Worm (Caenorhabditis elegans) whole organism, young adult: ENCODE data around the gene Y113G7C.1.
"Not testable (repeated sequence)": the region's sequence is repeated elsewhere in the genome, so short reads cannot be mapped to it uniquely, and the experiment has no call there.

Source experiments
- C06A6.2 ChIP-seq: fragments of 200-800 bp; sonication (Bioruptor generic); conservative IDR thresholded peaks from 2 replicates; pipeline ENCODE4 v1.3.6; 2022; ENCODE audit warnings: missing genetic modification characterization, missing compliant biosample characterization
- C17E4.6 ChIP-seq: fragments of 200-800 bp; sonication (Bioruptor generic); IDR thresholded peaks from 2 replicates; pipeline ENCODE4 v1.3.6; 2022; ENCODE audit warnings: missing genetic modification reagents, missing genetic modification characterization, missing compliant biosample characterization
- F55B11.4 ChIP-seq: sonication (generic microtip); optimal IDR thresholded peaks from 2 replicates; lab custom pipeline; 2016; ENCODE audit warnings: missing compliant biosample characterization, missing genetic modification characterization, borderline replicate concordance; ENCODE audit not compliant: insufficient read depth
- K12H6.12 ChIP-seq: fragments of 200-800 bp; sonication (Bioruptor generic); optimal IDR thresholded peaks from 2 replicates; lab custom pipeline; 2018; ENCODE audit warnings: mild to moderate bottlenecking, missing genetic modification characterization, missing compliant biosample characterization
- T07F8.4 ChIP-seq: sonication (generic microtip); optimal IDR thresholded peaks from 2 replicates; lab custom pipeline; 2016; ENCODE audit warnings: mild to moderate bottlenecking, missing genetic modification characterization, moderate library complexity, missing compliant biosample characterization
- T26A5.8 ChIP-seq: sonication (generic microtip); optimal IDR thresholded peaks from 2 replicates; lab custom pipeline; 2016; ENCODE audit warnings: missing genetic modification characterization, missing compliant biosample characterization
- Y67H2A.10 ChIP-seq: fragments of 200-800 bp; sonication (Bioruptor generic); conservative IDR thresholded peaks from 2 replicates; pipeline ENCODE4 v1.3.6; 2022; ENCODE audit warnings: missing genetic modification reagents, missing genetic modification characterization, missing compliant biosample characterization
- ZK185.1 ChIP-seq: sonication (generic microtip); optimal IDR thresholded peaks from 2 replicates; lab custom pipeline; 2016; ENCODE audit warnings: mild to moderate bottlenecking, missing genetic modification characterization, missing compliant biosample characterization; ENCODE audit not compliant: poor library complexity, severe bottlenecking
- ama-1 ChIP-seq, 3 experiments: fragments of 150-350 bp in 1 of 3; sonication (generic microtip) in 2 of 3; optimal IDR thresholded peaks; 2 replicates each; lab custom pipeline; 2014 to 2018; ENCODE audit warnings: missing biosample characterization in 2 of 3, missing genetic modification characterization in 2 of 3, missing genetic modification reagents in 2 of 3
- atf-7 ChIP-seq: sonication (generic microtip); optimal IDR thresholded peaks from 2 replicates; lab custom pipeline; 2017; ENCODE audit warnings: mild to moderate bottlenecking, missing genetic modification characterization, missing compliant biosample characterization
- ccch-3 ChIP-seq: fragments of 200-800 bp; sonication (Bioruptor generic); optimal IDR thresholded peaks from 2 replicates; lab custom pipeline; 2018; ENCODE audit warnings: mild to moderate bottlenecking, missing genetic modification characterization, missing compliant biosample characterization
- ceh-27 ChIP-seq: fragments of 200-800 bp; sonication (Bioruptor generic); optimal IDR thresholded peaks from 2 replicates; lab custom pipeline; 2018; ENCODE audit warnings: mild to moderate bottlenecking, missing genetic modification characterization, moderate library complexity, missing compliant biosample characterization
- dox-1 ChIP-seq: fragments of 200-800 bp; sonication (Bioruptor generic); IDR thresholded peaks from 2 replicates; pipeline ENCODE4 v1.3.6; 2022; ENCODE audit warnings: missing genetic modification reagents, missing genetic modification characterization, missing compliant biosample characterization
- efl-1 ChIP-seq: fragments of 150-350 bp; optimal IDR thresholded peaks from 2 replicates; lab custom pipeline; 2014; ENCODE audit warnings: missing biosample characterization, missing genetic modification reagents, missing genetic modification characterization
- egl-44 ChIP-seq: fragments of 200-800 bp; sonication (Bioruptor generic); IDR thresholded peaks from 2 replicates; pipeline ENCODE4 v1.3.6; 2022; ENCODE audit warnings: missing genetic modification reagents, missing genetic modification characterization, missing compliant biosample characterization
- egrh-3 ChIP-seq: fragments of 200-800 bp; sonication (Bioruptor generic); IDR thresholded peaks from 2 replicates; pipeline ENCODE4 v1.3.6; 2022; ENCODE audit warnings: missing genetic modification reagents, missing genetic modification characterization, missing compliant biosample characterization
- ets-4 ChIP-seq: fragments of 200-800 bp; sonication (Bioruptor generic); optimal IDR thresholded peaks from 2 replicates; lab custom pipeline; 2018; ENCODE audit warnings: mild to moderate bottlenecking, missing genetic modification characterization, missing compliant biosample characterization
- hlh-12 ChIP-seq: sonication (generic microtip); optimal IDR thresholded peaks from 2 replicates; lab custom pipeline; 2016; ENCODE audit warnings: missing genetic modification characterization, missing compliant biosample characterization
- hmg-1.2 ChIP-seq: fragments of 200-800 bp; sonication (Bioruptor generic); IDR thresholded peaks from 2 replicates; pipeline ENCODE4 v1.3.6; 2022; ENCODE audit warnings: missing genetic modification reagents, missing genetic modification characterization, missing compliant biosample characterization
- hmg-20 ChIP-seq: fragments of 200-800 bp; sonication (Bioruptor generic); IDR thresholded peaks from 2 replicates; pipeline ENCODE4 v1.3.6; 2022; ENCODE audit warnings: missing genetic modification reagents, missing genetic modification characterization, missing compliant biosample characterization
- lin-26 ChIP-seq: fragments of 200-800 bp; sonication (Bioruptor generic); IDR thresholded peaks from 2 replicates; pipeline ENCODE4 v1.3.6; 2022; ENCODE audit warnings: missing genetic modification reagents, missing genetic modification characterization, missing compliant biosample characterization
- lsl-1 ChIP-seq: fragments of 200-800 bp; sonication (Bioruptor generic); optimal IDR thresholded peaks from 2 replicates; lab custom pipeline; 2018; ENCODE audit warnings: mild to moderate bottlenecking, missing genetic modification characterization, moderate library complexity, missing compliant biosample characterization
- lsy-27 ChIP-seq: sonication (generic microtip); optimal IDR thresholded peaks from 2 replicates; lab custom pipeline; 2017; ENCODE audit warnings: missing genetic modification characterization, mild to moderate bottlenecking, missing compliant biosample characterization, antibody characterized with exemption, missing genotype, borderline replicate concordance; ENCODE audit not compliant: insufficient read depth
- mel-28 ChIP-seq: sonication (generic microtip); optimal IDR thresholded peaks from 2 replicates; lab custom pipeline; 2016; ENCODE audit warnings: borderline replicate concordance, mild to moderate bottlenecking, missing genetic modification characterization, missing compliant biosample characterization
- mes-4 ChIP-seq: sonication (generic microtip); optimal IDR thresholded peaks from 2 replicates; lab custom pipeline; 2016; ENCODE audit warnings: missing genotype, missing genetic modification characterization, missing compliant biosample characterization
- nfyb-1 ChIP-seq: fragments of 200-800 bp; sonication (Bioruptor generic); IDR thresholded peaks from 2 replicates; pipeline ENCODE4 v1.3.6; 2022; ENCODE audit warnings: missing genetic modification reagents, missing genetic modification characterization, missing compliant biosample characterization
- rec-8 ChIP-seq, 2 experiments: sonication (generic microtip); optimal IDR thresholded peaks; 2 replicates each; lab custom pipeline; 2016; ENCODE audit warnings: mild to moderate bottlenecking in 2 of 2, missing genetic modification characterization in 2 of 2, missing genetic modification reagents in 2 of 2, missing genotype in 2 of 2, missing biosample characterization in 1 of 2, missing compliant biosample characterization in 1 of 2, moderate library complexity in 1 of 2
- rpc-1 ChIP-seq, 2 experiments: fragments of 150-350 bp in 1 of 2; sonication (generic microtip) in 1 of 2; optimal IDR thresholded peaks; 2 replicates each; lab custom pipeline; 2014 to 2018; ENCODE audit warnings: missing biosample characterization in 1 of 2, missing genetic modification characterization in 1 of 2, missing genetic modification reagents in 1 of 2, missing genotype in 1 of 2
- sptf-2 ChIP-seq: fragments of 200-800 bp; sonication (Bioruptor generic); optimal IDR thresholded peaks from 2 replicates; lab custom pipeline; 2018; ENCODE audit warnings: mild to moderate bottlenecking, missing genetic modification characterization, missing compliant biosample characterization
- unc-130 ChIP-seq: sonication (generic microtip); optimal IDR thresholded peaks from 2 replicates; lab custom pipeline; 2016; ENCODE audit warnings: missing genetic modification reagents, missing genetic modification characterization, missing compliant biosample characterization
- unc-62 ChIP-seq: fragments of 150-350 bp; optimal IDR thresholded peaks from 2 replicates; lab custom pipeline; 2014; ENCODE audit warnings: missing biosample characterization, missing genetic modification reagents, missing genetic modification characterization
- zfh-2 ChIP-seq: fragments of 200-800 bp; sonication (Bioruptor generic); conservative IDR thresholded peaks from 2 replicates; pipeline ENCODE4 v1.3.6; 2022; ENCODE audit warnings: missing genetic modification reagents, missing genetic modification characterization, missing compliant biosample characterization
- ztf-25 ChIP-seq: fragments of 200-800 bp; sonication (Bioruptor generic); IDR thresholded peaks from 2 replicates; pipeline ENCODE4 v1.3.6; 2022; ENCODE audit warnings: missing genetic modification reagents, missing genetic modification characterization, missing compliant biosample characterization

Gene Y113G7C.1

DNA sequence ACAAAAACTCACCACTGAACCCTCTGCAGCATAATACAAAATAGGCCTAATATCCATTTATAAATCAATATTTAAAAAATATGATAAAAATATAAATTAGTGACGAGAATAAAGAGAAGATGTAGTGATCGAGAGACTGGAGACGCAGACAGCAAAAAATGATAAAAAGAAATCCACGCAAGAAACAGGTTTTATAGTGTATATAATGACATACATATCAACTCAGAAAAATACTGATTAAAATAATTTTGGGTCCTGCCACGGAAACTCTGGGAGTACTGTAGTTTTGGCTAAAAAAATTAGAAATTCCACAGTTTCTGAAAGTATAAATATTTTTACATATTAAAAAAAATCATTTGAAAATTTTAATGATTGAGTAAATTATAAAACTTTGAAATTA is 28.2 kb upstream of the Y113G7C.1 start, which contains the start of gene mlt-4:
TSS of gene mlt-4 (minus strand) at position 101 of the 400 bp plus-strand sequence.
- TF ChIP-seq lsl-1 (no peak), ceh-27 (no peak), unc-62 (GFP tag; lab: Kevin White, UChicago) (no peak), atf-7 (no peak), hmg-20 (GFP tag; lab: Robert Waterston, UW) (no peak), C06A6.2 (no peak), ets-4 (no peak), T26A5.8 (tag; lab: Kevin White, UChicago) (no peak), C17E4.6 (no peak), F55B11.4 (tag; lab: Kevin White, UChicago) (no peak), mes-4 (no peak)

DNA sequence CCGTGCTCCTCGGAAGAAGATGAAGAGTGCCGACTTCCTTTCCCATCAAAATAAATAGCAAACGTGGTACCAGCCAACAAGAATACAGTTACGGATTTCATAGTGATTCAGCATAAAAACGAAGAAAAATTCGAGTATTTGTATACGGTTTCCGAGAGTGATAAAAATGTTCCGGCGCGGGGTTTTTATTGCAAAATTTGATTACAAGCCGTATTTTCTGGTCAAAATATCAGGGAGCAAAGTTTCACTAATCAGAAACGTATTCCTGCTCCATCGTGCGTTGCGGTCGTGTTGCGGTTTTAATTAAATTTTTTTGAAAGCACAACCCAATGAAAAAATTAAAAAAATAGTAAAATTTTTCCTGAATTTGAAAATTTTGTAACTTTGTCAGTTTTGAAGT is 23.2 kb upstream of the Y113G7C.1 start, which contains the start of gene clec-261:
TSS of gene clec-261 (minus strand) at position 101 of the 400 bp plus-strand sequence.
- TF ChIP-seq unc-130 (no peak), Y67H2A.10 (GFP tag; lab: Robert Waterston, UW) (no peak), ama-1 (optimal IDR thresholded peaks at IDR 0.05; lab: Kevin White, UChicago) (no peak), ama-1 (GFP tag; optimal IDR thresholded peaks at IDR 0.05; lab: Kevin White, UChicago) (no peak), C17E4.6 (no peak), nfyb-1 (GFP tag; lab: Robert Waterston, UW) (no peak), mel-28 (tag; lab: Kevin White, UChicago) (no peak), hmg-1.2 (GFP tag; lab: Robert Waterston, UW) (no peak), ztf-25 (no peak), efl-1 (GFP tag; lab: Kevin White, UChicago) (no peak), lin-26 (no peak), egrh-3 (GFP tag; lab: Robert Waterston, UW) (no peak), T07F8.4 (tag; lab: Kevin White, UChicago) (no peak), rec-8 (tag; optimal IDR thresholded peaks at IDR 0.05; lab: Kevin White, UChicago) (no peak), ceh-27 (no peak), sptf-2 (GFP tag; lab: Kevin White, UChicago) (no peak), dox-1 (GFP tag; lab: Robert Waterston, UW) (no peak), egl-44 (GFP tag; lab: Robert Waterston, UW) (no peak), ZK185.1 (no peak), ccch-3 (GFP tag; lab: Kevin White, UChicago) (no peak)

DNA sequence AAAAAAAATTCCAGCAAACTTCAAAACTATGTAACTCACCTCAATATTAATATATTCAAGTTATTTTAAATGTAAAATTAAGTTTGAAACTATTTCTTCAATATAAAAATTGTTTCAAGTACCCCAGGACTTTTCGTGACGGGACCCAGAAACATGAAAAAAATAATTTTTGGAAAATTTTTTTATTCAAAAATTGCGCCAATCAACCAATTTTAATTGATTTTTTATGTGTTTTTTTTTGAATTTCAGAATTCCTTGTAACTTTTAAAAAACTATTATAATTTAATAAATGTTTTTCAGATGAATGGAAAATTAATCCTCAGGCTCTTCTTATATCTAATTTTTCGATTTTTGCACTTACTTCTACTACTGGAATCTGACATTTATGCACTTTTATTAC is 19.9 kb upstream of the Y113G7C.1 start, which contains the start of gene ZC15.5:
TSS of gene ZC15.5 (plus strand) at position 301 of the 400 bp plus-strand sequence.
- TF ChIP-seq unc-130, result no peak

DNA sequence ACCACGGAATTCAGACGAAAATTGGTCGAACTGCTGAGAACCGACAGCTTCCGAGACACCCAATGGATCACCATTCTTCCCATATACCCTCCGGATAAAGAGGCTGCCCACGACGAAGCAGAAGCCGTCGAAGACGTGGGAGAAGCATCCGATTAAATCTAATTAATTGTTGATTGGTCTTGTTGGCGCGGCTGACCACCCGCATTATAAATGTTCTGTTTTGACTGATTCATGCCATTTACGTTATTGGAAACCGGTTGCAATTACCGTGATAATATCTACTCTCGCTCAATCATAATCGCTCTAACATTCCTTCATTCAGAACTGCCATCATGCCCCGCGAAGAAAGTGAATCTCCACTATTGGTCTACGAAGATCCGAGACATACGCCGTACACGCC is 14.3 kb upstream of the Y113G7C.1 start, which contains the start of gene ZC15.3:
TSS of gene ZC15.3 (plus strand) at position 301 of the 400 bp plus-strand sequence.
- not testable (repeated sequence) for TF ChIP-seq hlh-12, mel-28, lsy-27 (tag; lab: Kevin White, UChicago)

DNA sequence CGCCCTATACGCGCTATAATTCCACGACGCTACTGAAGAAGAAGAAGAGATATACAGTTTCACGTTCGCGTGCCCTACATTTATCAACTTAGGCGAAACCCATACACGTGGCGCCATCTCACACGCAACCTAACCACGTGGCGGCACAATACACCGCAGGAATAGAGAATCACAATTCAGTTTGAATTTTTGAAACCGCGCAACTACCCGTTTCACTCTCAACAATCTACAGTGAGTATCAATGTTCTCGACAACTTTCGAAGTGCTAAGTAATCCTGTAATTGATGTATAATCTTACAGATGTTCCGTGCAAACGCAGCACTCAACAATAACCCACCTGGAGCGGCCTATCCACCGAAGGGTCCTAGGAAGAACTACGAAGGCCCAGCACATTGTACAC is 11.7 kb upstream of the Y113G7C.1 start, which contains the start of gene ZC15.1:
TSS of gene ZC15.1 (plus strand) at position 301 of the 400 bp plus-strand sequence.
- TF ChIP-seq rpc-1 (optimal IDR thresholded peaks at IDR 0.05; lab: Kevin White, UChicago) (no peak), rpc-1 (tag; optimal IDR thresholded peaks at IDR 0.05; lab: Kevin White, UChicago) (no peak), zfh-2 (GFP tag; lab: Robert Waterston, UW) (no peak), K12H6.12 (tag; lab: Kevin White, UChicago) (no peak)
